Fruit fly (Drosophila melanogaster): ENCODE measurements around the gene CG33673.

The CG33673 gene

dm6 chr2L:1986343-1987280 is 40.1 kb upstream of the CG33673 start (continued):
- TF ChIP-seq CG12219 (GFP tag; optimal IDR thresholded peaks at IDR 0.05) (peak; percentile 48), Neu2 (GFP tag; optimal IDR thresholded peaks at IDR 0.05; ENCODE audit: borderline replicate concordance) (no peak), CG9932 (GFP tag; IDR thresholded peaks at IDR 0.05) (peak; percentile 75), HmgZ (tag; optimal IDR thresholded peaks at IDR 0.05) (peak; percentile 37), HLH3B (GFP tag; IDR thresholded peaks at IDR 0.05) (peak; percentile 58; the same call in 1 of the 2 replicates), tna (GFP tag; IDR thresholded peaks at IDR 0.05; ENCODE audit: partially characterized antibody) (no peak), CG11247 (GFP tag; IDR thresholded peaks at IDR 0.05) (peak; percentile 59), CG32772 (GFP tag; IDR thresholded peaks at IDR 0.05) (peak; percentile 20; the same call in 1 of the 2 replicates), CG9876 (GFP tag; optimal IDR thresholded peaks at IDR 0.05) (peak; percentile 3), amos (GFP tag; IDR thresholded peaks at IDR 0.05; ENCODE audit: partially characterized antibody) (no peak), nau (GFP tag; optimal IDR thresholded peaks at IDR 0.05) (no peak), CG31388 (GFP tag; optimal IDR thresholded peaks at IDR 0.05) (no peak), pita (GFP tag; optimal IDR thresholded peaks at IDR 0.05) (no peak), CG11398 (GFP tag; optimal IDR thresholded peaks at IDR 0.05) (no peak), Hr3 (GFP tag; optimal IDR thresholded peaks at IDR 0.05) (peak; percentile 28), CG4820 (GFP tag; optimal IDR thresholded peaks at IDR 0.05) (no peak), psq (GFP tag; optimal IDR thresholded peaks at IDR 0.05) (no peak), klu (GFP tag; IDR thresholded peaks at IDR 0.05) (no peak), CG2202 (tag; optimal IDR thresholded peaks at IDR 0.05) (no peak), CG4328 (GFP tag; optimal IDR thresholded peaks at IDR 0.05) (peak; percentile 26), Trl (optimal IDR thresholded peaks at IDR 0.05) (no peak), Trl (GFP tag; optimal IDR thresholded peaks at IDR 0.05) (peak; percentile 62), kni (GFP tag; optimal IDR thresholded peaks at IDR 0.05) (no peak), tio (GFP tag; optimal IDR thresholded peaks at IDR 0.05) (no peak), CG12391 (tag; optimal IDR thresholded peaks at IDR 0.05) (peak; percentile 56), CG1792 (GFP tag; optimal IDR thresholded peaks at IDR 0.05) (peak; percentile 21), CG7745 (tag; optimal IDR thresholded peaks at IDR 0.05) (no peak), CG13296 (GFP tag; optimal IDR thresholded peaks at IDR 0.05) (peak; percentile 16), Rfx (GFP tag; IDR thresholded peaks at IDR 0.05) (peak; percentile 75), Bdp1 (GFP tag; optimal IDR thresholded peaks at IDR 0.05) (peak; percentile 4), Camta (GFP tag; optimal IDR thresholded peaks at IDR 0.05) (peak; percentile 2), Hr78 (GFP tag; optimal IDR thresholded peaks at IDR 0.05) (peak in 1 of 2 experiments; percentile 94), gcm (GFP tag; optimal IDR thresholded peaks at IDR 0.05) (no peak), al (GFP tag; IDR thresholded peaks at IDR 0.05) (peak; percentile 51; the same call in 1 of the 2 replicates), CG10462 (GFP tag; optimal IDR thresholded peaks at IDR 0.05) (no peak), CG8281 (tag; optimal IDR thresholded peaks at IDR 0.05) (peak; percentile 9), CG1529 (GFP tag; optimal IDR thresholded peaks at IDR 0.05) (no peak), CG6683 (GFP tag; optimal IDR thresholded peaks at IDR 0.05) (no peak), CG7963 (GFP tag; IDR thresholded peaks at IDR 0.05; ENCODE audit: partially characterized antibody) (no peak), CG13894 (tag; optimal IDR thresholded peaks at IDR 0.05) (peak; percentile 4), Ets65A (GFP tag) (peak; percentile 72), Poxn (GFP tag; IDR thresholded peaks at IDR 0.05) (no peak), aop (GFP tag; IDR thresholded peaks at IDR 0.05) (no peak), usp (GFP tag; optimal IDR thresholded peaks at IDR 0.05) (no peak), twi (tag; optimal IDR thresholded peaks at IDR 0.05) (no peak), Med (GFP tag) (peak; percentile 92), Dfd (GFP tag; optimal IDR thresholded peaks at IDR 0.05) (no peak), mam (GFP tag; optimal IDR thresholded peaks at IDR 0.05) (peak; percentile 42), Dip2 (GFP tag; IDR thresholded peaks at IDR 0.05) (no peak)
